Worm (Caenorhabditis elegans) whole organism, young adult: ENCODE results near the gene srd-21.

ENCODE experiments used
- F57A8.1 ChIP-seq: fragments of 200-800 bp; sonication (Bioruptor generic); optimal IDR thresholded peaks from 2 replicates; lab custom pipeline; 2018; ENCODE audit warnings: mild to moderate bottlenecking, missing genetic modification characterization, moderate library complexity, missing compliant biosample characterization
- lir-1 ChIP-seq: fragments of 200-800 bp; sonication (Bioruptor generic); conservative IDR thresholded peaks from 2 replicates; pipeline ENCODE4 v1.3.6; 2022; ENCODE audit warnings: missing genetic modification reagents, missing genetic modification characterization, missing compliant biosample characterization
- zfh-2 ChIP-seq: fragments of 200-800 bp; sonication (Bioruptor generic); conservative IDR thresholded peaks from 2 replicates; pipeline ENCODE4 v1.3.6; 2022; ENCODE audit warnings: missing genetic modification reagents, missing genetic modification characterization, missing compliant biosample characterization
- ztf-25 ChIP-seq: fragments of 200-800 bp; sonication (Bioruptor generic); IDR thresholded peaks from 2 replicates; pipeline ENCODE4 v1.3.6; 2022; ENCODE audit warnings: missing genetic modification reagents, missing genetic modification characterization, missing compliant biosample characterization

DNA sequence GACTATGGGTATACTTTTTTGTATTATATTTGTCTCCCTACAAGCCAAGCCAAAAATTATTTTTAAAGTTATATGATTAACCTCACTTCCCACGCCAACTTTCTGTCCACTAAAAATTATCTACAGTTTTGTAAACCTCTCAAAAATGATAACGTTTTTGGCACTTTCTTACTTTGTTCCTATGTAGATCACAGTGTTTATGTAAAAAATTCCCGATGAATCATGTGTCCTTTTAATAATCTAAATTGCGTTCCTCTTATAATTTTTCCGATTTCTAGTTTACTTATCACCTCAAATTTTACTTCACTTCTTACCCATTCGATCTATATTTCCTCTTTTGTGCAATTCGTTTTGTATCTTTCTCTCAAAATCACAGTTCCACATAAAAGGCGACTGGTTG lies 25.4 kb upstream of the srd-21 start:
- no peak for TF ChIP-seq F57A8.1 (GFP tag; lab: Kevin White, UChicago)
- no peak for TF ChIP-seq lir-1 (GFP tag; lab: Robert Waterston, UW)
- TF ChIP-seq ztf-25 (GFP tag; lab: Robert Waterston, UW): no peak
- no peak for TF ChIP-seq zfh-2 (GFP tag; lab: Robert Waterston, UW)
